Fruit fly (Drosophila melanogaster): ENCODE data around the gene CG7298.
A peak's percentile ranks its signal among the peaks of the same experiment; 100 is the strongest.

Gene CG7298

DNA sequence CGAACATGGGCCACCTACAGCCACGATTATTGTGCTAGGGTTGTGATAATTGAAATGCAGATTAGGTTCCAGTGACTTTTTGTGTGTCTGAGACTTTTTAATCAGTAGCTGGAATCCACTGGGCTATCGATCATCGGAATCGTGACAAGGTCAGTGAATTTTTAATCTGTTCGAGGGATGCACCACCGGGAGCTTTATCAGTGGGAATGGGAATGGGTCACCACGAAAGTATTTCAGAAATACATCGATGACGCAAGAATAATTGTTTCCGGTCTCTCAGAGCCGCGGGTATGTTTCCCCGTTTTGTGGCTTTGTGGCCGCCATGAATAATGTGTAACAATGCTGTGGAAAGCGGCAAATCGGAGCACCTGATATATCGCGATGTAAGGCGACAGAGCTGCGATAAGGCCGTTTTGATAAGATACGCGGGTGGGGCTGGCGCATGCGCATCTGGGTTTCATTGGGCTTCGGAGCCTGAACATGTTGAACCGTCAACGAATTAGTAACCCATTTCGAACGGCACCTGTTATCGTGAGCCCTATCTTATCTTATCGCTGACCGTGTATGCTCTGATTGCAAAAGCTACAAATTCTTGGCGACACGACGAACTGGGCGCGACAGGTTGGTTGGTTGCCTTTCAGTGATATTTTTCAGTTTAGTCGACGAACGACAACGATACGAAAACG, 15.5 kb downstream of the CG7298 start, which contains the start of gene Ssk (continued):
- no peak for TF ChIP-seq net (GFP tag; optimal IDR thresholded peaks at IDR 0.05)
- peak; percentile 37; the same call in 2 of the 3 replicates for TF ChIP-seq CG6163 (GFP tag; IDR thresholded peaks at IDR 0.05)
- peak; percentile 89 for TF ChIP-seq svp (GFP tag)
- TF ChIP-seq CG6276 (GFP tag; optimal IDR thresholded peaks at IDR 0.05): no peak
- no peak for TF ChIP-seq pdm3 (GFP tag; optimal IDR thresholded peaks at IDR 0.05)
- TF ChIP-seq salr (GFP tag; optimal IDR thresholded peaks at IDR 0.05): no peak
- TF ChIP-seq CG8632 (GFP tag; optimal IDR thresholded peaks at IDR 0.05): no peak
- peak; percentile 43; the same call in 1 of the 3 replicates for TF ChIP-seq CG8119 (GFP tag; IDR thresholded peaks at IDR 0.05)
- TF ChIP-seq CG3032 (tag; optimal IDR thresholded peaks at IDR 0.05): no peak
- TF ChIP-seq CG1621 (tag; optimal IDR thresholded peaks at IDR 0.05): no peak
- TF ChIP-seq CG8319 (GFP tag; optimal IDR thresholded peaks at IDR 0.05): peak; percentile 10
- TF ChIP-seq Sox14 (GFP tag; optimal IDR thresholded peaks at IDR 0.05): no peak
- TF ChIP-seq Eip93F (GFP tag; optimal IDR thresholded peaks at IDR 0.05): peak; percentile 89
- TF ChIP-seq CG31627 (GFP tag; optimal IDR thresholded peaks at IDR 0.05): no peak
- no peak for TF ChIP-seq Eip75B (GFP tag; optimal IDR thresholded peaks at IDR 0.05)
- TF ChIP-seq Ets96B (tag; optimal IDR thresholded peaks at IDR 0.05): no peak
- peak; percentile 61 for TF ChIP-seq vri (GFP tag; optimal IDR thresholded peaks at IDR 0.05)

DNA sequence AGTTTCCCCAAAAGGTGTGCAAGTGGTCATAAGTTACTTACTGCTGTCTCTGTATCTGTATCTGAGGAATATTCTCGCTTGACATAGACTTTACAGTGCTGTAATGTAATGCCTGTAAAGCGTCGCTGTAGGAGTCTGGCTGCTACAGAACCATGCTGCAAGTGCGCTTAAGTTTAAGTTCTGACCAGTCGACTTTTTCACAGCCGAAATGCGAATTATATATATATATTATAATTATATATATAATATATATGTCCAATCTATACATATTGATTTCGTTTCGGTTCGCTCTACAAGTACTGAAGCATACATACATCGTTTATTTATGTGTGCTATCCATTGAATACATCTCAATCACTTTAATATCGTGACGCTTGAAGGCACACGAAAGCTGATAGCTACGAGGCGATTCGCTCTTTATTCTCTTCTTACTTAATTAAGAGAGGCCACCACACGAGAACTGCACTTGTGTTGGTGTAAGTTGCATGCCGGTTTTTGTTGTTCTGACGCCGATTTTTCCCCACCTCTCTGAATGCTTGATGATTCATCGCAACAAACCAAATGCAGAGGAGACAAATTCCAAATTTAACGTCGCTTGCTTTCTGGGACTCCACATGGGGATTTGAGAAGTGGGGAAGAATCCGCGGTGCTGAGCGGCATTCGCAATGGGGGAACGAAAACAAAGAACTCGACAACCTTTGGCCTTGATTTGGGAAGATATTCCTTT, 17.0 kb downstream of the CG7298 start:
- TF ChIP-seq CG16779 (tag; optimal IDR thresholded peaks at IDR 0.05) (peak; percentile 17), topi (GFP tag; optimal IDR thresholded peaks at IDR 0.05) (no peak), CG6163 (GFP tag; IDR thresholded peaks at IDR 0.05) (peak; percentile 50; the same call in 2 of the 3 replicates), CG11902 (GFP tag; optimal IDR thresholded peaks at IDR 0.05) (no peak), net (GFP tag; optimal IDR thresholded peaks at IDR 0.05) (peak; percentile 46), eg (GFP tag; IDR thresholded peaks at IDR 0.05) (0 out of 3 replicates have a peak, but pooled peaks have one; percentile 8), CG9139 (GFP tag; optimal IDR thresholded peaks at IDR 0.05) (no peak), CG34406 (GFP tag; optimal IDR thresholded peaks at IDR 0.05) (peak; percentile 33), salr (GFP tag; optimal IDR thresholded peaks at IDR 0.05) (no peak), fkh (GFP tag; optimal IDR thresholded peaks at IDR 0.05) (peak; percentile 41), achi (GFP tag; optimal IDR thresholded peaks at IDR 0.05) (no peak), lz (GFP tag; optimal IDR thresholded peaks at IDR 0.05) (no peak), Sox14 (GFP tag; optimal IDR thresholded peaks at IDR 0.05) (peak; percentile 55), dsx (GFP tag; optimal IDR thresholded peaks at IDR 0.05; ENCODE audit: poor library complexity, severe bottlenecking) (peak; percentile 42), Eip93F (GFP tag; optimal IDR thresholded peaks at IDR 0.05) (no peak), ss (GFP tag; optimal IDR thresholded peaks at IDR 0.05) (peak; percentile 57 to 83), CG10631 (GFP tag; optimal IDR thresholded peaks at IDR 0.05) (peak; percentile 21), svp (GFP tag) (peak; percentile 79), pdm3 (GFP tag; optimal IDR thresholded peaks at IDR 0.05) (no peak), Smox (GFP tag; optimal IDR thresholded peaks at IDR 0.05) (no peak), acj6 (GFP tag; optimal IDR thresholded peaks at IDR 0.05) (no peak), vri (GFP tag; optimal IDR thresholded peaks at IDR 0.05) (peak; percentile 28), CG6808 (GFP tag; optimal IDR thresholded peaks at IDR 0.05) (peak; percentile 24), Ets96B (tag; optimal IDR thresholded peaks at IDR 0.05) (no peak), Hr38 (GFP tag; optimal IDR thresholded peaks at IDR 0.05) (no peak), Gug (GFP tag; IDR thresholded peaks at IDR 0.05) (no peak), CG32006 (GFP tag; optimal IDR thresholded peaks at IDR 0.05) (peak; percentile 12), Sox102F (GFP tag; optimal IDR thresholded peaks at IDR 0.05) (peak; percentile 30), Blimp-1 (GFP tag; optimal IDR thresholded peaks at IDR 0.05) (no peak), CG6854 (GFP tag; optimal IDR thresholded peaks at IDR 0.05) (no peak), CG3919 (GFP tag; optimal IDR thresholded peaks at IDR 0.05) (no peak), CG11294 (GFP tag; IDR thresholded peaks at IDR 0.05) (no peak)

Data from whole organism, prepupa.